Worm (Caenorhabditis elegans) whole organism, L2 larva: ENCODE data around the gene mes-4.

Experiments
- F13H6.1 ChIP-seq: sonication (generic microtip); optimal IDR thresholded peaks from 2 replicates; lab custom pipeline; 2016; ENCODE audit warnings: missing genetic modification characterization, missing compliant biosample characterization
- ZK546.5 ChIP-seq: sonication (generic microtip); optimal IDR thresholded peaks from 2 replicates; lab custom pipeline; 2017; ENCODE audit warnings: missing biosample characterization, missing genetic modification characterization
- aly-2 ChIP-seq: fragments of 150-350 bp; optimal IDR thresholded peaks from 2 replicates; lab custom pipeline; 2014; ENCODE audit warnings: missing biosample characterization, missing genetic modification characterization
- ama-1 ChIP-seq: fragments of 150-350 bp; optimal IDR thresholded peaks from 2 replicates; lab custom pipeline; 2018; ENCODE audit warnings: inconsistent platforms
- blmp-1 ChIP-seq: sonication (generic microtip); optimal IDR thresholded peaks from 2 replicates; lab custom pipeline; 2017; ENCODE audit warnings: missing genetic modification characterization, mild to moderate bottlenecking, missing compliant biosample characterization, antibody characterized with exemption, moderate library complexity; ENCODE audit not compliant: insufficient read depth
- ceh-16 ChIP-seq: fragments of 150-350 bp; optimal IDR thresholded peaks from 2 replicates; lab custom pipeline; 2014; ENCODE audit warnings: missing biosample characterization, missing genetic modification characterization
- ceh-82 ChIP-seq: fragments of 150-350 bp; optimal IDR thresholded peaks from 2 replicates; lab custom pipeline; 2014; ENCODE audit warnings: missing biosample characterization, missing genetic modification characterization
- crh-2 ChIP-seq: sonication (generic microtip); optimal IDR thresholded peaks from 2 replicates; lab custom pipeline; 2017; ENCODE audit warnings: missing biosample characterization, missing genetic modification characterization
- dmd-4 ChIP-seq: sonication (generic microtip); optimal IDR thresholded peaks from 2 replicates; lab custom pipeline; 2017; ENCODE audit warnings: missing biosample characterization, missing genetic modification characterization
- elt-1 ChIP-seq: fragments of 150-350 bp; optimal IDR thresholded peaks from 2 replicates; lab custom pipeline; 2014; ENCODE audit warnings: missing biosample characterization, missing genetic modification characterization
- elt-3 ChIP-seq: sonication (generic microtip); optimal IDR thresholded peaks from 2 replicates; lab custom pipeline; 2017; ENCODE audit warnings: missing biosample characterization, missing genetic modification characterization
- lin-11 ChIP-seq: fragments of 150-350 bp; sonication (generic microtip); optimal IDR thresholded peaks from 2 replicates; lab custom pipeline; 2014; ENCODE audit warnings: missing biosample characterization, missing genetic modification characterization, inconsistent platforms, mixed read lengths
- lin-39 ChIP-seq: fragments of 150-350 bp; optimal IDR thresholded peaks from 2 replicates; lab custom pipeline; 2014; ENCODE audit warnings: missing biosample characterization, missing genetic modification reagents, missing genetic modification characterization
- mbf-1 ChIP-seq: sonication (generic microtip); optimal IDR thresholded peaks from 2 replicates; lab custom pipeline; 2017; ENCODE audit warnings: missing biosample characterization, missing genetic modification characterization
- mdl-1 ChIP-seq, 2 experiments: fragments of 150-350 bp in 1 of 2; sonication (generic microtip) in 1 of 2; optimal IDR thresholded peaks; 2 replicates each; lab custom pipeline; 2017; ENCODE audit warnings: missing biosample characterization in 2 of 2, missing genetic modification characterization in 2 of 2
- nhr-10 ChIP-seq: sonication (generic microtip); optimal IDR thresholded peaks from 2 replicates; lab custom pipeline; 2017; ENCODE audit warnings: missing biosample characterization, missing genetic modification characterization
- nhr-11 ChIP-seq: fragments of 150-350 bp; optimal IDR thresholded peaks from 2 replicates; lab custom pipeline; 2014; ENCODE audit warnings: missing biosample characterization, missing genetic modification characterization
- nhr-12 ChIP-seq: fragments of 150-350 bp; optimal IDR thresholded peaks from 2 replicates; lab custom pipeline; 2014; ENCODE audit warnings: missing biosample characterization, missing genetic modification characterization
- nhr-129 ChIP-seq: fragments of 150-350 bp; optimal IDR thresholded peaks from 2 replicates; lab custom pipeline; 2014; ENCODE audit warnings: missing biosample characterization, missing genetic modification characterization
- nhr-21 ChIP-seq: fragments of 150-350 bp; optimal IDR thresholded peaks from 2 replicates; lab custom pipeline; 2014; ENCODE audit warnings: missing biosample characterization, missing genetic modification characterization
- nhr-237 ChIP-seq: fragments of 150-350 bp; optimal IDR thresholded peaks from 2 replicates; lab custom pipeline; 2014; ENCODE audit warnings: missing biosample characterization, missing genetic modification characterization
- nhr-25 ChIP-seq: fragments of 150-350 bp; sonication (generic microtip); optimal IDR thresholded peaks from 3 replicates; lab custom pipeline; 2014; ENCODE audit warnings: missing biosample characterization, missing genetic modification characterization
- nhr-77 ChIP-seq: fragments of 150-350 bp; optimal IDR thresholded peaks from 2 replicates; lab custom pipeline; 2014; ENCODE audit warnings: missing biosample characterization, missing genetic modification characterization
- peb-1 ChIP-seq: fragments of 150-350 bp; optimal IDR thresholded peaks from 2 replicates; lab custom pipeline; 2014; ENCODE audit warnings: missing biosample characterization, missing genetic modification characterization
- sem-4 ChIP-seq: fragments of 150-350 bp; optimal IDR thresholded peaks from 2 replicates; lab custom pipeline; 2014; ENCODE audit warnings: missing biosample characterization, missing genetic modification reagents, missing genetic modification characterization
- skn-1 ChIP-seq: sonication (generic microtip); optimal IDR thresholded peaks from 2 replicates; lab custom pipeline; 2017; ENCODE audit warnings: missing biosample characterization, missing genetic modification characterization
- snpc-4 ChIP-seq: fragments of 150-350 bp; optimal IDR thresholded peaks from 2 replicates; lab custom pipeline; 2014; ENCODE audit warnings: missing biosample characterization, missing genetic modification characterization
- unc-55 ChIP-seq: fragments of 150-350 bp; sonication (generic microtip); optimal IDR thresholded peaks from 3 replicates; lab custom pipeline; 2014; ENCODE audit warnings: missing biosample characterization, missing genetic modification reagents, missing genetic modification characterization
- ztf-11 ChIP-seq: sonication (generic microtip); optimal IDR thresholded peaks from 2 replicates; lab custom pipeline; 2017; ENCODE audit warnings: missing biosample characterization, missing genetic modification characterization
- ztf-4 ChIP-seq: fragments of 150-350 bp; optimal IDR thresholded peaks from 2 replicates; lab custom pipeline; 2014; ENCODE audit warnings: missing biosample characterization, missing genetic modification characterization

mes-4 gene

DNA sequence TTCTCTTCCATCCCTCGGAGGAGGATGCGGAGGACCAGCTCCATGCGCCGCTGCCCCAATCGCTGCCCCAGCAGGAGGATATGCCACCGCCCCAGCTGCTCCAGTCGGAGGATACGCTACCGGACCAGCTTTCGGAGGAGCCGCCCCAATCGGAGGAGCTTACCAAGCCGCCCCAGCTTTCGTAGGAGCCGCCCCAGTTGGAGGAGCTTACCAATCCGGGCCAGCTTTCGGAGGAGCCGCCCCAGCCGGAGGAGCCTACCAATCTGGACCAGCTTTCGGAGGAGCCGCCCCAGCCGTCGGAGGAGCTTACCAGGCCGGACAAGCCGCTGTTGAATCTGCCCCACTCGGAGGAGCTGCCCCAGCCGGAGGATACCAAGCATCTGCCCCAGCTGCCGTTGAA is 21.9 kb downstream of the mes-4 start:
- TF ChIP-seq nhr-10 (tag; lab: Kevin White, UChicago) (no peak), sem-4 (tag; lab: Kevin White, UChicago) (no peak), F13H6.1 (tag; lab: Kevin White, UChicago) (no peak), lin-11 (tag; lab: Kevin White, UChicago) (no peak), ztf-4 (tag; lab: Kevin White, UChicago) (no peak), nhr-129 (tag; lab: Kevin White, UChicago) (no peak), dmd-4 (tag; lab: Kevin White, UChicago) (no peak), nhr-77 (tag; lab: Kevin White, UChicago) (no peak), nhr-12 (tag; lab: Kevin White, UChicago) (no peak), nhr-25 (tag; lab: Kevin White, UChicago) (no peak), mbf-1 (tag; lab: Kevin White, UChicago) (no peak), unc-55 (no peak), ama-1 (lab: Kevin White, UChicago) (no peak), blmp-1 (tag; lab: Kevin White, UChicago) (no peak), peb-1 (tag; lab: Kevin White, UChicago) (no peak), nhr-21 (tag; lab: Kevin White, UChicago) (no peak), elt-3 (tag; lab: Kevin White, UChicago) (no peak), ZK546.5 (tag; lab: Kevin White, UChicago) (no peak)

DNA sequence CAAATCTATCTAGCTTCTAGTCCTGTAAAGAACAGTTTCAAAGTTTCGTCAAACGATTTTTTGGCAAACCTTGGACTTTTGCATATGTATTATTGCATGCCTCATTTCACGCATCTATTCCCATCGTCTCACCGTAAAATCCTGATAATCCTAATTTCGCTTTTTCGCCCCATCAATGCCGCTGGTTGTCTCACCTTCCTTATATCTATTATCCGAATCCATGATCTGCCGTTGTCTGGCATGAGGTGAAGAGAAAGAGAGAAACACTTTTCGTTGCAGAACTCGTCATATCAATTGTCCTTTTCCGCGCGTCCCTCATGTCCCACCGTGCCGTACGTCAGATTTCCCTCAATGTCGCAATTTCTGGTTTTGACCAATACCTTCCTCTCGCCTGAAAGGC is 22.8 kb downstream of the mes-4 start, which contains the start of gene cut-2:
Gene cut-2, plus strand, starts transcription at position 365 of the 400 bp plus-strand sequence.
- TF ChIP-seq crh-2 (tag; lab: Kevin White, UChicago) = no peak
- TF ChIP-seq peb-1 (tag; lab: Kevin White, UChicago) = peak; percentile 24

DNA sequence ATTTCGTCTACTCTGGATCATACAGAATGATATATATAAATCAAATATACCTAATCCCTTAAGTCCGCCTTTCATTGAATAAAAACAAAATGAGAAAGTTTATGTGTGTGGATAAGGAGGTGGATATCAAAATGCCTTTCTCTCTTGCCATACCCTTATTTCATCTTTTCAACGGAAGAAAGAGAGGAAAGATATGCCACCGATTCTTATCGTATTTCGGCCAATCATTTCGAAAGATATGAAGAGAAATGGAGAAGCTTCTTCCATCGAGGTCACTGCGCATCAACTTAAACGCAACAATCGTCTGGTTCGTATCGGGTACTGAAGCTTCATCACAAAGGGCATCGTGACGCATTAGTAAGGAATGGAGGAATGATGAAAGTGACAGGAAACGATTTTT is 24.0 kb downstream of the mes-4 start:
- TF ChIP-seq nhr-77 (tag; lab: Kevin White, UChicago) (no peak), sem-4 (tag; lab: Kevin White, UChicago) (no peak), skn-1 (tag; lab: Kevin White, UChicago) (no peak), ceh-16 (no peak), nhr-21 (tag; lab: Kevin White, UChicago) (peak; percentile 47), unc-55 (no peak), nhr-129 (tag; lab: Kevin White, UChicago) (no peak), mdl-1 (tag; optimal IDR thresholded peaks at IDR 0.05; lab: Kevin White, UChicago) (no peak), nhr-237 (tag; lab: Kevin White, UChicago) (no peak), ZK546.5 (tag; lab: Kevin White, UChicago) (no peak), elt-1 (tag; lab: Kevin White, UChicago) (no peak), blmp-1 (tag; lab: Kevin White, UChicago) (peak; percentile 3), snpc-4 (no peak), mbf-1 (tag; lab: Kevin White, UChicago) (no peak), aly-2 (tag; lab: Kevin White, UChicago) (no peak), peb-1 (tag; lab: Kevin White, UChicago) (peak; percentile 38)

DNA sequence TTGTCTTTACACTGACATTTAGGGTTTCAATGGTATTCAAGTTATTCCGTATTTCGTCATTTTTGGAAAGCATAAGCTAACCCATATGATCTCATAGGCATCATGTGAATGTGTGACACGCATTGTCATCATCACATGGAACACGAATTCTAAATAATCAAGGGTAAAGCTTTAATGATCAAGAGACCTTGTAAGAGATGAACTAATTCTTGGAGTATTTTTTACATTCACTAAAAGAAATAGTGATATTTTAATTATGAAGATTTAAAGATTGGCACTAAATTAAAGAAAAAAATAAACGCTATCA is 25.4 kb downstream of the mes-4 start:
- TF ChIP-seq ztf-4 (tag; lab: Kevin White, UChicago) (no peak), nhr-77 (tag; lab: Kevin White, UChicago) (no peak), ztf-11 (tag; lab: Kevin White, UChicago) (no peak), nhr-12 (tag; lab: Kevin White, UChicago) (no peak), nhr-11 (no peak), nhr-25 (tag; lab: Kevin White, UChicago) (peak; percentile 78), blmp-1 (tag; lab: Kevin White, UChicago) (no peak), aly-2 (tag; lab: Kevin White, UChicago) (no peak), mdl-1 (tag; optimal IDR thresholded peaks at IDR 0.05; lab: Kevin White, UChicago) (no peak), nhr-21 (tag; lab: Kevin White, UChicago) (peak; percentile 1)

DNA sequence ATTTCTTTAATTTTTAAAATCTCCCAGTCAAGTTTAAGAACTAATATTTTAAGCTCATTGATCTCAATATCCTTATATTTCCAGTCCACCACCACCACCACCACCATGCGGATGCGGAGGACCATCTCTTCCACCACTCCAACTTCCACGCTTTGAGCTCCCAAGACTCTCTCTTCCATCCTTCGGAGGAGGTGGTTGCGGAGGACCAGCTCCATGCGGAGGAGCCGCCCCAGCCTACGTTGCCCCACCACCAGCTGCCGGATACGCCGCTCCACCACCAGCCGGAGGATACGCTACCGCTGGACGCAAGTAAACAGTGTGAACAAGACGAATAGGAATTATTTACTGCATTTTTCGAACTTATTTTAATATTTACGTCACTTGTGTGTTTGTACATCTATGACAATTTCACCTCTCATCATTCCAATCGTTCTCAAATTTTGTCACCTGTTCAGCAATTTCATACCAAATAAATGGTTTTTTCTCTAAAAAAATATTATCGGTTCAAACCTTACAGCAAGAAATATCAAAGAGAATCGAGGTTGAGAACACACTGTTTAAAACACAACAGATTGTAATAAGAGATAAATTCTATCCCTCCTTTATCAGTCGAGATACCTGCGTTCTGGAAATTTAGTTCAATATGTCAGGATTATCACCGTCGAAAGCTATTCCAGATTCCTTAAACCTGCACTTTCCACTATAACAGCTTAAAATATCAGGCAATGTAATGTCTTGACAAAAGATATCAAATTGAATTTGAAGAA is 25.9 kb downstream of the mes-4 start:
- TF ChIP-seq nhr-12 (tag; lab: Kevin White, UChicago) (no peak), ama-1 (lab: Kevin White, UChicago) (peak; percentile 67), ztf-11 (tag; lab: Kevin White, UChicago) (no peak), elt-3 (tag; lab: Kevin White, UChicago) (peak; percentile 68), blmp-1 (tag; lab: Kevin White, UChicago) (peak; percentile 65)

DNA sequence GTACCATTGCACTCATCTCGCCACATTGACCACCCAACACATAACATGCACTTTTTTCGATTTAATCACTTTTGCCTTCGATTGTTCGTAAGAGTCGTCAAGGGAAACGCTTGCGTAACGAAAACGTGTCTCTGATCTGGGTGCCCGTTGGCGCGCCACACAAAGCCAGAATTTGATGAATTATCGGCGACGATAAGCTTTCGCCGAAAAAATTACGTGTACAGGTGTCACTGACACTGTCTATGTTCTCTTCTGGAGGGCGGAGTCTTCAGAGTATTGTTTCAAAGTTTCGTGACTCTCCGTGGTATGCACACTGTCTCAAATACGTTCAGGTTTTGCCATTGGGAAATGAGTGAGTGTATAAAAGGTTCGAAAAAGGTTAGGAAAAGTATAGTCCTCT is 26.7 kb downstream of the mes-4 start, which contains the start of gene F53F1.4:
Gene F53F1.4, plus strand, starts transcription at position 390 of the 400 bp plus-strand sequence.
- TF ChIP-seq lin-11 (tag; lab: Kevin White, UChicago) (no peak), nhr-21 (tag; lab: Kevin White, UChicago) (no peak), lin-39 (tag; lab: Kevin White, UChicago) (no peak), blmp-1 (tag; lab: Kevin White, UChicago) (peak; percentile 30), ceh-82 (tag; lab: Kevin White, UChicago) (no peak), nhr-25 (tag; lab: Kevin White, UChicago) (peak; percentile 60)
